Worm (Caenorhabditis elegans) whole organism, L1 larva: Measurements from ENCODE around the gene F08F3.6.

ENCODE experiments used
- C04F5.9 ChIP-seq: sonication (generic microtip); optimal IDR thresholded peaks from 2 replicates; lab custom pipeline; 2016; ENCODE audit warnings: missing genetic modification characterization, missing compliant biosample characterization
- C16A3.4 ChIP-seq: fragments of 150-350 bp; optimal IDR thresholded peaks from 2 replicates; lab custom pipeline; 2014; ENCODE audit warnings: missing biosample characterization, missing genetic modification characterization
- F16B12.6 ChIP-seq: fragments of 150-350 bp; optimal IDR thresholded peaks from 2 replicates; lab custom pipeline; 2014; ENCODE audit warnings: missing biosample characterization, missing genetic modification characterization
- aha-1 ChIP-seq: fragments of 150-350 bp; optimal IDR thresholded peaks from 2 replicates; lab custom pipeline; 2014; ENCODE audit warnings: missing biosample characterization, missing genetic modification characterization
- ama-1 ChIP-seq: fragments of 150-350 bp; optimal IDR thresholded peaks from 2 replicates; lab custom pipeline; 2014
- ceh-63 ChIP-seq: fragments of 200-800 bp; sonication (Bioruptor generic); optimal IDR thresholded peaks from 2 replicates; lab custom pipeline; 2018; ENCODE audit warnings: mild to moderate bottlenecking, missing genetic modification characterization, missing compliant biosample characterization
- ceh-90 ChIP-seq: sonication (generic microtip); optimal IDR thresholded peaks from 2 replicates; lab custom pipeline; 2016; ENCODE audit warnings: missing genetic modification characterization, missing compliant biosample characterization
- ces-1 ChIP-seq: fragments of 150-350 bp; optimal IDR thresholded peaks from 2 replicates; lab custom pipeline; 2014; ENCODE audit warnings: missing biosample characterization, missing genetic modification reagents, missing genetic modification characterization
- dpl-1 ChIP-seq, 3 experiments: fragments of 150-350 bp in 2 of 3; sonication (generic microtip) in 1 of 3; optimal IDR thresholded peaks; 2 replicates each; lab custom pipeline; 2014 to 2017; ENCODE audit warnings: missing biosample characterization in 3 of 3, missing genetic modification characterization in 3 of 3, missing genetic modification reagents in 3 of 3
- efl-1 ChIP-seq, 4 experiments: fragments of 150-350 bp; optimal IDR thresholded peaks in 3 of 4; peaks in 1 of 4; 1 replicate in 1 of 4; 2 replicates in 3 of 4; lab custom pipeline; 2014; ENCODE audit warnings: missing biosample characterization in 2 of 4, missing genetic modification characterization in 2 of 4, missing genetic modification reagents in 2 of 4
- egl-13 ChIP-seq: sonication (generic microtip); optimal IDR thresholded peaks from 2 replicates; lab custom pipeline; 2016; ENCODE audit warnings: missing genotype, missing genetic modification reagents, missing genetic modification characterization, missing compliant biosample characterization
- egl-27 ChIP-seq, 2 experiments: fragments of 150-350 bp in 1 of 2; sonication (generic microtip); optimal IDR thresholded peaks; 3 replicates each; lab custom pipeline; 2017 to 2018; ENCODE audit warnings: missing biosample characterization in 2 of 2, missing genetic modification characterization in 2 of 2, missing genetic modification reagents in 2 of 2
- elt-3 ChIP-seq, 6 experiments: fragments of 150-350 bp in 1 of 6; sonication (generic microtip); optimal IDR thresholded peaks; 2 replicates each; lab custom pipeline; 2017 to 2018; ENCODE audit warnings: missing biosample characterization in 6 of 6, missing genetic modification characterization in 6 of 6, inconsistent platforms in 1 of 6
- ets-5 ChIP-seq: fragments of 200-800 bp; sonication (Bioruptor generic); IDR thresholded peaks from 2 replicates; pipeline ENCODE4 v1.3.6; 2022; ENCODE audit warnings: missing genetic modification characterization, missing compliant biosample characterization
- fkh-10 ChIP-seq: sonication (generic microtip); optimal IDR thresholded peaks from 2 replicates; lab custom pipeline; 2017; ENCODE audit warnings: missing biosample characterization, missing genetic modification reagents, missing genetic modification characterization
- fkh-8 ChIP-seq: sonication (generic microtip); optimal IDR thresholded peaks from 2 replicates; lab custom pipeline; 2016; ENCODE audit warnings: mild to moderate bottlenecking, missing genetic modification characterization, missing compliant biosample characterization
- fos-1 ChIP-seq: fragments of 150-350 bp; optimal IDR thresholded peaks from 2 replicates; lab custom pipeline; 2014; ENCODE audit warnings: missing biosample characterization, missing genetic modification characterization
- grh-1 ChIP-seq: fragments of 200-800 bp; sonication (Bioruptor generic); IDR thresholded peaks from 2 replicates; pipeline ENCODE4 v1.3.6; 2022; ENCODE audit warnings: missing genetic modification reagents, missing genetic modification characterization, missing compliant biosample characterization
- hlh-17 ChIP-seq: fragments of 200-800 bp; sonication (Bioruptor generic); optimal IDR thresholded peaks from 2 replicates; lab custom pipeline; 2018; ENCODE audit warnings: missing genetic modification characterization, mild to moderate bottlenecking, missing compliant biosample characterization, moderate library complexity, borderline replicate concordance
- hlh-4 ChIP-seq: sonication (generic microtip); optimal IDR thresholded peaks from 2 replicates; lab custom pipeline; 2016; ENCODE audit warnings: mild to moderate bottlenecking, missing genetic modification characterization, missing compliant biosample characterization
- isw-1 ChIP-seq: fragments of 200-800 bp; sonication (Bioruptor generic); IDR thresholded peaks from 2 replicates; pipeline ENCODE4 v1.3.6; 2022; ENCODE audit warnings: missing genetic modification characterization, missing compliant biosample characterization
- jun-1 ChIP-seq: fragments of 150-350 bp; optimal IDR thresholded peaks from 2 replicates; lab custom pipeline; 2014; ENCODE audit warnings: missing biosample characterization, missing genetic modification reagents, missing genetic modification characterization
- lin-14 ChIP-seq: fragments of 200-800 bp; sonication (Bioruptor generic); optimal IDR thresholded peaks from 2 replicates; lab custom pipeline; 2018; ENCODE audit warnings: mild to moderate bottlenecking, missing genetic modification characterization, moderate library complexity, missing compliant biosample characterization
- lin-39 ChIP-seq: fragments of 150-350 bp; optimal IDR thresholded peaks from 2 replicates; lab custom pipeline; 2014; ENCODE audit warnings: missing biosample characterization, missing genetic modification reagents, missing genetic modification characterization
- lir-3 ChIP-seq: sonication (generic microtip); optimal IDR thresholded peaks from 2 replicates; lab custom pipeline; 2016; ENCODE audit warnings: mild to moderate bottlenecking, missing genetic modification characterization, moderate library complexity, missing compliant biosample characterization; ENCODE audit not compliant: poor library complexity
- lsy-2 ChIP-seq, 2 experiments: fragments of 150-350 bp; optimal IDR thresholded peaks; 2 replicates each; lab custom pipeline; 2014; ENCODE audit warnings: missing biosample characterization in 2 of 2, missing genetic modification characterization in 2 of 2
- mdl-1 ChIP-seq, 2 experiments: fragments of 150-350 bp; optimal IDR thresholded peaks; 2 replicates each; lab custom pipeline; 2014 to 2017; ENCODE audit warnings: missing biosample characterization in 2 of 2, missing genetic modification characterization in 2 of 2, inconsistent platforms in 1 of 2
- nhr-19 ChIP-seq: fragments of 200-800 bp; sonication (Bioruptor generic); conservative IDR thresholded peaks from 2 replicates; pipeline ENCODE4 v1.3.6; 2022; ENCODE audit warnings: missing genetic modification characterization, missing compliant biosample characterization
- nhr-20 ChIP-seq: sonication (generic microtip); optimal IDR thresholded peaks from 2 replicates; lab custom pipeline; 2016; ENCODE audit warnings: mild to moderate bottlenecking, missing genetic modification characterization, missing compliant biosample characterization
- nhr-237 ChIP-seq: fragments of 150-350 bp; optimal IDR thresholded peaks from 2 replicates; lab custom pipeline; 2014; ENCODE audit warnings: missing biosample characterization, missing genetic modification characterization
- nhr-28 ChIP-seq: fragments of 150-350 bp; optimal IDR thresholded peaks from 2 replicates; lab custom pipeline; 2014; ENCODE audit warnings: missing biosample characterization, missing genetic modification characterization
- nhr-47 ChIP-seq: sonication (generic microtip); optimal IDR thresholded peaks from 2 replicates; lab custom pipeline; 2016; ENCODE audit warnings: mild to moderate bottlenecking, missing genetic modification characterization, moderate library complexity, missing compliant biosample characterization
- nhr-71 ChIP-seq: sonication (generic microtip); optimal IDR thresholded peaks from 2 replicates; lab custom pipeline; 2016; ENCODE audit warnings: mild to moderate bottlenecking, missing genetic modification characterization, moderate library complexity, missing compliant biosample characterization
- nhr-84 ChIP-seq: sonication (generic microtip); optimal IDR thresholded peaks from 2 replicates; lab custom pipeline; 2017; ENCODE audit warnings: missing biosample characterization, missing genetic modification characterization
- nhr-85 ChIP-seq: sonication (generic microtip); peaks from one replicate; lab custom pipeline; 2016; ENCODE audit warnings: missing genetic modification characterization, inconsistent platforms, missing compliant biosample characterization
- nhr-90 ChIP-seq: sonication (generic microtip); optimal IDR thresholded peaks from 2 replicates; lab custom pipeline; 2016; ENCODE audit warnings: mild to moderate bottlenecking, missing genetic modification characterization, missing compliant biosample characterization; ENCODE audit not compliant: poor library complexity
- pag-3 ChIP-seq: sonication (generic microtip); optimal IDR thresholded peaks from 2 replicates; lab custom pipeline; 2017; ENCODE audit warnings: missing genetic modification characterization, mild to moderate bottlenecking, missing compliant biosample characterization, antibody characterized with exemption, borderline replicate concordance; ENCODE audit not compliant: insufficient read depth
- pqm-1 ChIP-seq: sonication (generic microtip); optimal IDR thresholded peaks from 3 replicates; lab custom pipeline; 2017; ENCODE audit warnings: missing biosample characterization, missing genetic modification characterization
- rnt-1 ChIP-seq: sonication (generic microtip); optimal IDR thresholded peaks from 2 replicates; lab custom pipeline; 2016; ENCODE audit warnings: mild to moderate bottlenecking, missing genetic modification characterization, moderate library complexity, missing compliant biosample characterization
- skn-1 ChIP-seq: fragments of 150-350 bp; optimal IDR thresholded peaks from 2 replicates; lab custom pipeline; 2014; ENCODE audit warnings: missing biosample characterization, missing genetic modification characterization
- snu-23 ChIP-seq: sonication (generic microtip); optimal IDR thresholded peaks from 2 replicates; lab custom pipeline; 2016; ENCODE audit warnings: missing genetic modification characterization, missing compliant biosample characterization
- swsn-7 ChIP-seq: sonication (generic microtip); optimal IDR thresholded peaks from 2 replicates; lab custom pipeline; 2016; ENCODE audit warnings: missing genetic modification characterization, missing compliant biosample characterization
- tbx-2 ChIP-seq: sonication (generic microtip); optimal IDR thresholded peaks from 2 replicates; lab custom pipeline; 2016; ENCODE audit warnings: missing genetic modification characterization, missing compliant biosample characterization
- tlp-1 ChIP-seq: fragments of 150-350 bp; optimal IDR thresholded peaks from 2 replicates; lab custom pipeline; 2014; ENCODE audit warnings: missing biosample characterization, missing genetic modification characterization
- unc-130 ChIP-seq: fragments of 150-350 bp; optimal IDR thresholded peaks from 2 replicates; lab custom pipeline; 2017; ENCODE audit warnings: missing biosample characterization, missing genetic modification characterization, inconsistent platforms
- unc-30 ChIP-seq: sonication (generic microtip); optimal IDR thresholded peaks from 2 replicates; lab custom pipeline; 2017; ENCODE audit warnings: missing biosample characterization, missing genetic modification characterization
- unc-62 ChIP-seq: fragments of 150-350 bp; optimal IDR thresholded peaks from 2 replicates; lab custom pipeline; 2014; ENCODE audit warnings: missing biosample characterization, missing genetic modification reagents, missing genetic modification characterization
- unc-86 ChIP-seq: sonication (generic microtip); optimal IDR thresholded peaks from 2 replicates; lab custom pipeline; 2016; ENCODE audit warnings: missing genetic modification characterization, missing compliant biosample characterization
- unc-98 ChIP-seq: fragments of 200-800 bp; sonication (Bioruptor generic); IDR thresholded peaks from 2 replicates; pipeline ENCODE4 v1.3.6; 2022; ENCODE audit warnings: missing genetic modification characterization, missing compliant biosample characterization
- xbp-1 ChIP-seq: sonication (generic microtip); optimal IDR thresholded peaks from 2 replicates; lab custom pipeline; 2016; ENCODE audit warnings: missing genetic modification characterization, missing compliant biosample characterization

F08F3.6 gene

DNA sequence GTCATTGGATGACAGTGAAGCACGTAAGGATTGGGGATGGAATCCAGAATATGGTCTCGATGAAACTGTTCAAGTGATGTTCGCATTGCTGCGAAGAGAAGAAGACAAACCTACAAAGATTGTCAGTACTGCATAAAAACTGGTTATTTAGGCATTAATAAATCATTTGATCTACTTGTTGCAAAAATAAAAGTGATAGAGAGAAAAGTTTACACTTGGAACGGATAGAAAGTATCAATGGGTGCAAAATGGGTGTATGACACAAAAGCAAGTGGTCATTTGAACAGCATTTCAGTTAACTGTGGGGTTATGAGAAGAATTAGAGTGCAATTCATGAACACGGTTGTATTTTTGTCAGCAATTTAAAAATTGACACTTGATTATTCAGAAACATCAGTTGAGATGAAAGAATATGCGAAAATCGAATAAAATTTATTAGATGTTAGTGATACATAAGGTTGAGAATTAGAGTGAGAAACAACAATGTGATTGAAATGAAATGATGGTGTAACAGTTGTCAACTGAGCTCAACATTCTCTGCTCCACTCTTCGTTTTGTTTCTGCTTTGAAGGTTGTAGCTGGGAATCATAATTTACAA is 7.0 kb downstream of the F08F3.6 start, which contains the start of gene F08F3.10 (continued):
- TF ChIP-seq swsn-7 (no peak), isw-1 (GFP tag; lab: Robert Waterston, UW) (no peak), jun-1 (tag; lab: Kevin White, UChicago) (no peak), nhr-237 (tag; lab: Kevin White, UChicago) (no peak), ceh-63 (GFP tag; lab: Kevin White, UChicago) (no peak), lir-3 (no peak)
- TF ChIP-seq, all 84 proteins: peak for 10

DNA sequence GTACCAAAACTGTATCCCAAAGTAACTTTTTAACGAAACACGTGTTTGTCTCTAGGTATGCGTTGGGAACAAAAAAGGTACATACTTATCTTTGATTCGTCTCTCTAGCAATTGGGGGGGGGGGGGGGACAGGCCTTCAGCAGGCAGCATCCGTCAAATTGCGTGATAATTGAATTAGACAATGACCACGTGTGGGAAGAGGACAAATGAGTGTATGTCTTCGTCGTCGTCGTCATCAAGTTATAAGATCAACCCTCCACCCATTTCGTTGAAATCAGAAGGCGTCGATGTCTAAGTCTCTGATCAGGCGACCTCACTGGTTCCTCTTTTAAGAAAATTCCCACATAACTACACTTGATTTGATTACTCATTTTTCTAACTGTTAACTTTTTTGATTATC is 9.2 kb downstream of the F08F3.6 start, which contains the start of gene F08F3.4:
Gene F08F3.4, plus strand, starts transcription at position 277 of the 400 bp plus-strand sequence.
- TF ChIP-seq snu-23 (GFP tag; lab: Kevin White, UChicago) = no peak
- TF ChIP-seq nhr-47 (tag; lab: Kevin White, UChicago) = peak; percentile 3
- no peak for TF ChIP-seq unc-86 (tag; lab: Kevin White, UChicago)
- peak; percentile 85 for TF ChIP-seq lin-14
- no peak for TF ChIP-seq hlh-17
- no peak for TF ChIP-seq pag-3 (tag; lab: Kevin White, UChicago)
- peak in 1 of 2 experiments; percentile 63 for TF ChIP-seq mdl-1 (tag; optimal IDR thresholded peaks at IDR 0.05; lab: Kevin White, UChicago)
- no peak for TF ChIP-seq F16B12.6 (tag; lab: Kevin White, UChicago)
- TF ChIP-seq nhr-237 (tag; lab: Kevin White, UChicago) = no peak
- no peak for TF ChIP-seq jun-1 (tag; lab: Kevin White, UChicago)
- TF ChIP-seq pqm-1 (tag; lab: Kevin White, UChicago) = no peak
- peak; percentile 59 for TF ChIP-seq nhr-71 (tag; lab: Kevin White, UChicago)
- TF ChIP-seq hlh-4 = no peak
- peak in 2 of 6 experiments; percentile 32 to 65 for TF ChIP-seq elt-3 (tag; optimal IDR thresholded peaks at IDR 0.05; lab: Kevin White, UChicago)
- TF ChIP-seq dpl-1 (GFP tag; optimal IDR thresholded peaks at IDR 0.05; lab: Kevin White, UChicago) = no peak
- no peak for TF ChIP-seq unc-62 (GFP tag; lab: Kevin White, UChicago)
- no peak for TF ChIP-seq unc-98
- no peak for TF ChIP-seq rnt-1 (tag; lab: Kevin White, UChicago)
- no peak for TF ChIP-seq tlp-1
- TF ChIP-seq swsn-7 = no peak
- no peak for TF ChIP-seq ces-1 (GFP tag; lab: Kevin White, UChicago)
- TF ChIP-seq lin-39 (tag; lab: Kevin White, UChicago) = no peak
- peak; percentile 76 for TF ChIP-seq grh-1 (GFP tag; lab: Robert Waterston, UW)
- no peak for TF ChIP-seq nhr-84 (tag; lab: Kevin White, UChicago)
- no peak for TF ChIP-seq ceh-63 (GFP tag; lab: Kevin White, UChicago)
- no peak for TF ChIP-seq C16A3.4 (tag; lab: Kevin White, UChicago)
- TF ChIP-seq egl-13 = no peak
- no peak for TF ChIP-seq efl-1 (optimal IDR thresholded peaks at IDR 0.05; lab: Kevin White, UChicago)
- TF ChIP-seq efl-1 (GFP tag; optimal IDR thresholded peaks at IDR 0.05 in 1 of 2; lab: Kevin White, UChicago) = peak in 1 of 2 experiments; percentile 84
- no peak for TF ChIP-seq skn-1 (tag; lab: Kevin White, UChicago)
- TF ChIP-seq unc-130 (tag; lab: Kevin White, UChicago) = no peak
- TF ChIP-seq egl-27 (tag; optimal IDR thresholded peaks at IDR 0.05; lab: Kevin White, UChicago) = no peak
- TF ChIP-seq nhr-20 (tag; lab: Kevin White, UChicago) = peak; percentile 73
- TF ChIP-seq nhr-90 (tag; lab: Kevin White, UChicago) = peak; percentile 26
- peak; percentile 69 for TF ChIP-seq nhr-19
- TF ChIP-seq tbx-2 (tag; lab: Kevin White, UChicago) = peak; percentile 45
- no peak for TF ChIP-seq fkh-10 (GFP tag; lab: Kevin White, UChicago)
- no peak for TF ChIP-seq ets-5 (GFP tag; lab: Robert Waterston, UW)
- no peak for TF ChIP-seq C04F5.9 (tag; lab: Kevin White, UChicago)
- no peak for TF ChIP-seq fkh-8 (tag; lab: Kevin White, UChicago)
- peak; percentile 98 for TF ChIP-seq nhr-85 (tag; lab: Kevin White, UChicago)
- no peak for TF ChIP-seq aha-1 (tag; lab: Kevin White, UChicago)
- TF ChIP-seq ama-1 = no peak
- no peak for TF ChIP-seq ceh-90
- no peak for TF ChIP-seq lsy-2 (tag; optimal IDR thresholded peaks at IDR 0.05; lab: Kevin White, UChicago)
- TF ChIP-seq nhr-28 = no peak
- no peak for TF ChIP-seq fos-1 (tag; lab: Kevin White, UChicago)
- no peak for TF ChIP-seq unc-30 (tag; lab: Kevin White, UChicago)
- TF ChIP-seq xbp-1 (tag; lab: Kevin White, UChicago) = no peak
